Worm (Caenorhabditis elegans) whole organism, L2 larva: ENCODE measurements around the gene C27H5.2.

ENCODE experiments used
- C34F6.9 ChIP-seq: fragments of 150-350 bp; optimal IDR thresholded peaks from 2 replicates; lab custom pipeline; 2014; ENCODE audit warnings: missing biosample characterization, missing genetic modification characterization
- R02D3.7 ChIP-seq: fragments of 150-350 bp; optimal IDR thresholded peaks from 2 replicates; lab custom pipeline; 2014; ENCODE audit warnings: missing biosample characterization, missing genetic modification characterization
- Y55F3AM.14 ChIP-seq: fragments of 200-800 bp; sonication (Bioruptor generic); optimal IDR thresholded peaks from 2 replicates; lab custom pipeline; 2018; ENCODE audit warnings: mild to moderate bottlenecking, missing genetic modification characterization, missing compliant biosample characterization
- ZK546.5 ChIP-seq: sonication (generic microtip); optimal IDR thresholded peaks from 2 replicates; lab custom pipeline; 2017; ENCODE audit warnings: missing biosample characterization, missing genetic modification characterization
- aly-2 ChIP-seq: fragments of 150-350 bp; optimal IDR thresholded peaks from 2 replicates; lab custom pipeline; 2014; ENCODE audit warnings: missing biosample characterization, missing genetic modification characterization
- blmp-1 ChIP-seq: sonication (generic microtip); optimal IDR thresholded peaks from 2 replicates; lab custom pipeline; 2017; ENCODE audit warnings: missing genetic modification characterization, mild to moderate bottlenecking, missing compliant biosample characterization, antibody characterized with exemption, moderate library complexity; ENCODE audit not compliant: insufficient read depth
- crh-2 ChIP-seq: sonication (generic microtip); optimal IDR thresholded peaks from 2 replicates; lab custom pipeline; 2017; ENCODE audit warnings: missing biosample characterization, missing genetic modification characterization
- dmd-4 ChIP-seq: sonication (generic microtip); optimal IDR thresholded peaks from 2 replicates; lab custom pipeline; 2017; ENCODE audit warnings: missing biosample characterization, missing genetic modification characterization
- elt-1 ChIP-seq: fragments of 150-350 bp; optimal IDR thresholded peaks from 2 replicates; lab custom pipeline; 2014; ENCODE audit warnings: missing biosample characterization, missing genetic modification characterization
- elt-3 ChIP-seq: sonication (generic microtip); optimal IDR thresholded peaks from 2 replicates; lab custom pipeline; 2017; ENCODE audit warnings: missing biosample characterization, missing genetic modification characterization
- fos-1 ChIP-seq: fragments of 150-350 bp; optimal IDR thresholded peaks from 2 replicates; lab custom pipeline; 2014; ENCODE audit warnings: missing biosample characterization, missing genetic modification characterization
- gmeb-1 ChIP-seq: fragments of 150-350 bp; optimal IDR thresholded peaks from 2 replicates; lab custom pipeline; 2014; ENCODE audit warnings: missing biosample characterization, missing genetic modification characterization
- lin-13 ChIP-seq: fragments of 150-350 bp; optimal IDR thresholded peaks from 2 replicates; lab custom pipeline; 2014; ENCODE audit warnings: missing biosample characterization, missing genetic modification reagents, missing genetic modification characterization
- lsy-2 ChIP-seq, 2 experiments: fragments of 150-350 bp in 1 of 2; sonication (generic microtip) in 1 of 2; optimal IDR thresholded peaks; 2 replicates each; lab custom pipeline; 2014 to 2017; ENCODE audit warnings: missing biosample characterization in 2 of 2, missing genetic modification characterization in 2 of 2
- mab-5 ChIP-seq: fragments of 150-350 bp; optimal IDR thresholded peaks from 2 replicates; lab custom pipeline; 2014; ENCODE audit warnings: missing biosample characterization, missing genetic modification characterization
- mbf-1 ChIP-seq: sonication (generic microtip); optimal IDR thresholded peaks from 2 replicates; lab custom pipeline; 2017; ENCODE audit warnings: missing biosample characterization, missing genetic modification characterization
- mdl-1 ChIP-seq, 2 experiments: fragments of 150-350 bp in 1 of 2; sonication (generic microtip) in 1 of 2; optimal IDR thresholded peaks; 2 replicates each; lab custom pipeline; 2017; ENCODE audit warnings: missing biosample characterization in 2 of 2, missing genetic modification characterization in 2 of 2
- nhr-129 ChIP-seq: fragments of 150-350 bp; optimal IDR thresholded peaks from 2 replicates; lab custom pipeline; 2014; ENCODE audit warnings: missing biosample characterization, missing genetic modification characterization
- nhr-23 ChIP-seq: fragments of 150-350 bp; optimal IDR thresholded peaks from 2 replicates; lab custom pipeline; 2014; ENCODE audit warnings: missing biosample characterization, missing genetic modification reagents, missing genetic modification characterization
- nhr-6 ChIP-seq: fragments of 150-350 bp; optimal IDR thresholded peaks from 2 replicates; lab custom pipeline; 2014; ENCODE audit warnings: missing biosample characterization, missing genetic modification characterization
- nhr-77 ChIP-seq: fragments of 150-350 bp; optimal IDR thresholded peaks from 2 replicates; lab custom pipeline; 2014; ENCODE audit warnings: missing biosample characterization, missing genetic modification characterization
- peb-1 ChIP-seq: fragments of 150-350 bp; optimal IDR thresholded peaks from 2 replicates; lab custom pipeline; 2014; ENCODE audit warnings: missing biosample characterization, missing genetic modification characterization
- sem-4 ChIP-seq: fragments of 150-350 bp; optimal IDR thresholded peaks from 2 replicates; lab custom pipeline; 2014; ENCODE audit warnings: missing biosample characterization, missing genetic modification reagents, missing genetic modification characterization
- skn-1 ChIP-seq: sonication (generic microtip); optimal IDR thresholded peaks from 2 replicates; lab custom pipeline; 2017; ENCODE audit warnings: missing biosample characterization, missing genetic modification characterization
- sma-3 ChIP-seq: sonication (generic microtip); optimal IDR thresholded peaks from 2 replicates; lab custom pipeline; 2016; ENCODE audit warnings: missing genetic modification reagents, missing genetic modification characterization, missing compliant biosample characterization
- sma-9 ChIP-seq, 2 experiments: fragments of 150-350 bp in 1 of 2; sonication (generic microtip) in 1 of 2; optimal IDR thresholded peaks; 2 replicates each; lab custom pipeline; 2014 to 2016; ENCODE audit warnings: missing genetic modification characterization in 2 of 2, mild to moderate bottlenecking in 1 of 2, missing biosample characterization in 1 of 2, missing compliant biosample characterization in 1 of 2, missing genetic modification reagents in 1 of 2, moderate library complexity in 1 of 2
- snpc-4 ChIP-seq: fragments of 150-350 bp; optimal IDR thresholded peaks from 2 replicates; lab custom pipeline; 2014; ENCODE audit warnings: missing biosample characterization, missing genetic modification characterization
- unc-39 ChIP-seq: fragments of 150-350 bp; optimal IDR thresholded peaks from 2 replicates; lab custom pipeline; 2014; ENCODE audit warnings: missing biosample characterization, missing genetic modification characterization
- unc-55 ChIP-seq: fragments of 150-350 bp; sonication (generic microtip); optimal IDR thresholded peaks from 3 replicates; lab custom pipeline; 2014; ENCODE audit warnings: missing biosample characterization, missing genetic modification reagents, missing genetic modification characterization
- unc-62 ChIP-seq: fragments of 150-350 bp; optimal IDR thresholded peaks from 2 replicates; lab custom pipeline; 2014; ENCODE audit warnings: missing biosample characterization, missing genetic modification reagents, missing genetic modification characterization
- zag-1 ChIP-seq: fragments of 150-350 bp; optimal IDR thresholded peaks from 2 replicates; lab custom pipeline; 2014; ENCODE audit warnings: missing biosample characterization, missing genetic modification characterization
- ztf-1 ChIP-seq: fragments of 200-800 bp; sonication (Bioruptor generic); conservative IDR thresholded peaks from 2 replicates; pipeline ENCODE4 v1.3.6; 2022; ENCODE audit warnings: missing genetic modification characterization, missing compliant biosample characterization
- ztf-11 ChIP-seq: sonication (generic microtip); optimal IDR thresholded peaks from 2 replicates; lab custom pipeline; 2017; ENCODE audit warnings: missing biosample characterization, missing genetic modification characterization
- ztf-4 ChIP-seq: fragments of 150-350 bp; optimal IDR thresholded peaks from 2 replicates; lab custom pipeline; 2014; ENCODE audit warnings: missing biosample characterization, missing genetic modification characterization

The C27H5.2 gene

DNA sequence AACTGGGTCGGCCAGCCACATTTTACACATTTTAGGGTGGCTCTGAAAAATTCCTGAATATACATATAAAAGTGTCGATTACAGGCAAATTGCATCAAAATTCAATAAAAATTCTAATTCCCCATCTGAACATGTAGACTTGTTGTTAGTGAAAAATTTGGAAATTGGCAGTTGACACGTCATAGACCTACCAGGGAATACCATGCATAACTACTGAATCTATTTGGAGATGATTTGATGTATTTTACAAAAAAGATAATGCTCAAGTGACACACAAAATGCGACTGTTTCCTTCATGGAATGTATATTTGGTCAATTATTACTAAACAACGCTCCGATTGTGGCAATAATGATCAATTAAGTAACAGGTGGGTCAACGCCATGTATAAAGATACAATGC, 28.9 kb upstream of the C27H5.2 start, which contains the start of gene F10E7.1:
Gene F10E7.1 (plus strand): TSS at position 301 of the 400 bp plus-strand sequence.
- no peak for TF ChIP-seq nhr-23 (tag; lab: Kevin White, UChicago)
- no peak for TF ChIP-seq ztf-4 (tag; lab: Kevin White, UChicago)
- TF ChIP-seq peb-1 (tag; lab: Kevin White, UChicago): no peak
- TF ChIP-seq gmeb-1 (tag; lab: Kevin White, UChicago): no peak
- TF ChIP-seq nhr-6 (tag; lab: Kevin White, UChicago): no peak
- no peak for TF ChIP-seq mbf-1 (tag; lab: Kevin White, UChicago)
- no peak for TF ChIP-seq unc-62
- TF ChIP-seq blmp-1 (tag; lab: Kevin White, UChicago): no peak
- no peak for TF ChIP-seq ZK546.5
- TF ChIP-seq snpc-4 (tag; lab: Kevin White, UChicago): no peak
- TF ChIP-seq sma-9 (GFP tag; optimal IDR thresholded peaks at IDR 0.05; lab: Kevin White, UChicago): no peak
- TF ChIP-seq sma-9 (tag; optimal IDR thresholded peaks at IDR 0.05; lab: Kevin White, UChicago): no peak
- no peak for TF ChIP-seq elt-3 (tag; lab: Kevin White, UChicago)
- no peak for TF ChIP-seq dmd-4 (tag; lab: Kevin White, UChicago)
- TF ChIP-seq ztf-11: no peak
- TF ChIP-seq crh-2: no peak
- no peak for TF ChIP-seq unc-39 (tag; lab: Kevin White, UChicago)
- no peak for TF ChIP-seq skn-1 (tag; lab: Kevin White, UChicago)
- TF ChIP-seq ztf-1 (GFP tag; lab: Robert Waterston, UW): no peak
- TF ChIP-seq sma-3 (GFP tag; lab: Kevin White, UChicago): no peak
- no peak for TF ChIP-seq C34F6.9 (tag; lab: Kevin White, UChicago)

DNA sequence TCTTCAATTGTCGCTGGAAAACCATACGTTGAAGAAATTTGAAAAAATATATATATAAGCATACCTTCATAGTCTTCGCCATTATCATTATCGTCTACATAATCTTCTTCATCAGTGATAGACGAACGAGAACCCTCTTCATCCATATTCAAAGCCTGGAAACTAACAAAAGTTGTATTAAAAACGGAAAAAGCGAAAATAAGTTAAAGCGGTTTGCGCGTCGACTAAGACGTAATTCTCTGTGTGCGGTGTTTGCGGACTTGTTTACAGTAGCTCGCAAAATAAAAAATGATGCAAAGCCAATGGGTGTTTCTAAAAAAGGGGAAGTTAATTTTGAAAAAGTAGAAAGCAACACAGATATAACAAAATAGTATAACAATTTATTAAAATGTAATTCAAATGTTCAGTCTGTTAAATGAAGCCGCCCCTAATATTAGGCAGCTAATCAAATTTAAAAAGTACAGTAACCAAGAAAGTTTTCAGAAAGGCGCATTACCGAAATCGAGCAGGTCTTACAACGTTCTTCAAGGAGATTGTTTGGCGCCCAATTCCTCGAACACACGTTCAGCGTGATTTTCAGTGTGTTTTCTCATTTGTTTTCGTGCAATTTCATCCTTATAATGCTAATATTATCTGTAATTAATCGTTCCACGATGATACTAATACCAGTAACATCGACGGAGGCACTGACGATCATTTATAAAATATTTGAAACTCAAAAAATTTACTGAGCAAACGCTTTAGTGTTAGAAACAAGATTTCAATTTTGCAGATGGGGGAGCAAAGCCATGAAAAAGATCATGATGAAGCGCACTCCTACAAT, 23.3 kb upstream of the C27H5.2 start, which contains the start of the genes T07F8.4 and gld-3:
Gene T07F8.4 (minus strand): TSS at position 162 of the 823 bp plus-strand sequence.
Gene gld-3 (plus strand): TSS at position 773 of the 823 bp plus-strand sequence.
- TF ChIP-seq nhr-77 (tag; lab: Kevin White, UChicago) (no peak), sma-3 (GFP tag; lab: Kevin White, UChicago) (no peak), lsy-2 (tag; optimal IDR thresholded peaks at IDR 0.05; lab: Kevin White, UChicago) (peak; percentile 41 to 96), elt-1 (tag; lab: Kevin White, UChicago) (no peak), mdl-1 (tag; optimal IDR thresholded peaks at IDR 0.05; lab: Kevin White, UChicago) (no peak), blmp-1 (tag; lab: Kevin White, UChicago) (no peak), ztf-1 (GFP tag; lab: Robert Waterston, UW) (no peak), zag-1 (no peak), crh-2 (peak; percentile 12), nhr-129 (peak; percentile 76), unc-55 (GFP tag; lab: Kevin White, UChicago) (no peak), fos-1 (tag; lab: Kevin White, UChicago) (peak; percentile 33), R02D3.7 (tag; lab: Kevin White, UChicago) (no peak), sem-4 (no peak), C34F6.9 (tag; lab: Kevin White, UChicago) (peak; percentile 56), Y55F3AM.14 (GFP tag; lab: Kevin White, UChicago) (no peak), mab-5 (tag; lab: Kevin White, UChicago) (no peak), nhr-23 (tag; lab: Kevin White, UChicago) (no peak), mbf-1 (tag; lab: Kevin White, UChicago) (no peak)

DNA sequence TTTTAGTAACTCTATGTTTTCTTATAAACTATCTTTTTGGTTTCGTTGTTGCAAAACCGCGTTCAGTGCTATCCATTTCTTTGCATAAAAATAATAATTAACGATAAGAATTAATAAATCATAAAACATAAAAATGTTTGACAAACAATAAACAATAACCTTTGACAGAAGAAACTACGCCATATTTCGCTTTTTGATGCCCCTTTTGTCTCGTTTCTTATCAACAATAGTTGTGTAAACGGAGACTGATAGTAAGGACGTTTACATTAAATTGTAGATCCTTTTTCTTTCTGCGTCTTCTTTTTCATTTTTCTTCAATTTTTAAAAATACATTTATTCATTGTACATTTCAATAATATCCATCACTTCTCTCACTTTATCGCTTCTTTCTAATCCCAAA, 16.3 kb upstream of the C27H5.2 start:
- TF ChIP-seq aly-2 (tag; lab: Kevin White, UChicago) (no peak), fos-1 (tag; lab: Kevin White, UChicago) (peak; percentile 67), sem-4 (no peak), sma-9 (GFP tag; optimal IDR thresholded peaks at IDR 0.05; lab: Kevin White, UChicago) (peak; percentile 54), sma-9 (tag; optimal IDR thresholded peaks at IDR 0.05; lab: Kevin White, UChicago) (no peak), gmeb-1 (tag; lab: Kevin White, UChicago) (no peak), nhr-77 (tag; lab: Kevin White, UChicago) (no peak), Y55F3AM.14 (GFP tag; lab: Kevin White, UChicago) (no peak), ztf-1 (GFP tag; lab: Robert Waterston, UW) (no peak), zag-1 (no peak), ztf-11 (no peak), lin-13 (GFP tag; lab: Kevin White, UChicago) (no peak), blmp-1 (tag; lab: Kevin White, UChicago) (no peak), sma-3 (GFP tag; lab: Kevin White, UChicago) (no peak), unc-55 (GFP tag; lab: Kevin White, UChicago) (no peak), lsy-2 (tag; optimal IDR thresholded peaks at IDR 0.05; lab: Kevin White, UChicago) (no peak), mbf-1 (tag; lab: Kevin White, UChicago) (no peak)
